Worm (Caenorhabditis elegans) whole organism, early embryonic: ENCODE results near the gene smex-2.

Source experiments
- B0310.2 ChIP-seq: sonication (generic microtip); optimal IDR thresholded peaks from 2 replicates; lab custom pipeline; 2016; ENCODE audit warnings: mild to moderate bottlenecking, missing genetic modification characterization, missing compliant biosample characterization
- F13C5.2 ChIP-seq: sonication (generic microtip); optimal IDR thresholded peaks from 2 replicates; lab custom pipeline; 2017; ENCODE audit warnings: mild to moderate bottlenecking, missing genetic modification characterization, inconsistent platforms, missing compliant biosample characterization
- aly-1 ChIP-seq: sonication (generic microtip); optimal IDR thresholded peaks from 2 replicates; lab custom pipeline; 2016; ENCODE audit warnings: missing genetic modification characterization, missing compliant biosample characterization
- ama-1 ChIP-seq: fragments of 150-350 bp; optimal IDR thresholded peaks from 2 replicates; lab custom pipeline; 2014
- ceh-13 ChIP-seq: fragments of 200-800 bp; sonication (Bioruptor generic); optimal IDR thresholded peaks from 2 replicates; lab custom pipeline; 2018; ENCODE audit warnings: mild to moderate bottlenecking, missing genetic modification characterization, missing compliant biosample characterization
- ceh-36 ChIP-seq: sonication (generic microtip); optimal IDR thresholded peaks from 2 replicates; lab custom pipeline; 2016; ENCODE audit warnings: missing genetic modification characterization, inconsistent platforms, missing compliant biosample characterization
- ets-7 ChIP-seq: sonication (generic microtip); optimal IDR thresholded peaks from 2 replicates; lab custom pipeline; 2016; ENCODE audit warnings: missing genotype, missing genetic modification characterization, missing compliant biosample characterization
- flt-1 ChIP-seq: fragments of 200-800 bp; sonication (Bioruptor generic); IDR thresholded peaks from 2 replicates; pipeline ENCODE4 v1.3.6; 2022; ENCODE audit warnings: missing genetic modification characterization, missing compliant biosample characterization
- hmbx-1 ChIP-seq: sonication (generic microtip); optimal IDR thresholded peaks from 2 replicates; lab custom pipeline; 2016; ENCODE audit warnings: mild to moderate bottlenecking, missing genetic modification characterization, missing compliant biosample characterization
- hmg-4 ChIP-seq: fragments of 200-800 bp; sonication (Bioruptor generic); optimal IDR thresholded peaks from 2 replicates; lab custom pipeline; 2018; ENCODE audit warnings: mild to moderate bottlenecking, missing genetic modification characterization, missing compliant biosample characterization
- hnd-1 ChIP-seq: sonication (generic microtip); optimal IDR thresholded peaks from 2 replicates; lab custom pipeline; 2016; ENCODE audit warnings: missing genetic modification characterization, missing compliant biosample characterization
- pes-1 ChIP-seq: fragments of 200-800 bp; sonication (Bioruptor generic); IDR thresholded peaks from 2 replicates; pipeline ENCODE4 v1.3.6; 2022; ENCODE audit warnings: missing genetic modification reagents, missing genetic modification characterization, missing compliant biosample characterization
- scrt-1 ChIP-seq: fragments of 200-800 bp; sonication (Bioruptor generic); IDR thresholded peaks from 2 replicates; pipeline ENCODE4 v1.3.6; 2022; ENCODE audit warnings: missing genetic modification characterization, missing compliant biosample characterization
- sea-1 ChIP-seq: fragments of 200-800 bp; sonication (Bioruptor generic); conservative IDR thresholded peaks from 2 replicates; pipeline ENCODE4 v1.3.6; 2022; ENCODE audit warnings: missing genetic modification characterization, missing compliant biosample characterization
- tbx-11 ChIP-seq: fragments of 200-800 bp; sonication (Bioruptor generic); IDR thresholded peaks from 2 replicates; pipeline ENCODE4 v1.3.6; 2022; ENCODE audit warnings: missing genetic modification characterization, missing compliant biosample characterization
- tbx-37 ChIP-seq: fragments of 200-800 bp; sonication (Bioruptor generic); conservative IDR thresholded peaks from 2 replicates; pipeline ENCODE4 v1.3.6; 2022; ENCODE audit warnings: missing genetic modification reagents, missing genetic modification characterization, missing compliant biosample characterization
- tra-4 ChIP-seq: sonication (generic microtip); optimal IDR thresholded peaks from 2 replicates; lab custom pipeline; 2017; ENCODE audit warnings: missing genetic modification characterization, missing compliant biosample characterization

smex-2 gene

ce11 chrX:2039358-2039757 lies at the start of gene smex-2:
Gene smex-2 (minus strand): TSS chrX:2039458.
- no peak for TF ChIP-seq flt-1 (GFP tag; lab: Robert Waterston, UW)

ce11 chrX:2087716-2088115 lies 48.5 kb upstream of the smex-2 start:
- TF ChIP-seq pes-1 (GFP tag; lab: Robert Waterston, UW) (no peak), hmbx-1 (tag; lab: Kevin White, UChicago) (no peak), B0310.2 (tag; lab: Kevin White, UChicago) (no peak), ama-1 (lab: Kevin White, UChicago) (no peak), ets-7 (tag; lab: Kevin White, UChicago) (no peak), F13C5.2 (tag; lab: Kevin White, UChicago) (no peak), ceh-36 (no peak), tra-4 (tag; lab: Kevin White, UChicago) (no peak)

- no peak for TF ChIP-seq pes-1 (GFP tag; lab: Robert Waterston, UW)
Observed at ce11 chrX:2085494-2085893, 46.2 kb upstream of the smex-2 start.

ce11 chrX:2084988-2085387 lies 45.7 kb upstream of the smex-2 start, which contains the start of gene F49H12.2:
Gene F49H12.2 (plus strand): TSS chrX:2085288.
- TF ChIP-seq flt-1 (GFP tag; lab: Robert Waterston, UW), result no peak
- no peak for TF ChIP-seq ets-7 (tag; lab: Kevin White, UChicago)
- TF ChIP-seq hmbx-1 (tag; lab: Kevin White, UChicago), result no peak
- no peak for TF ChIP-seq F13C5.2 (tag; lab: Kevin White, UChicago)
- no peak for TF ChIP-seq ama-1 (lab: Kevin White, UChicago)
- no peak for TF ChIP-seq hmg-4 (GFP tag; lab: Kevin White, UChicago)
- TF ChIP-seq tra-4 (tag; lab: Kevin White, UChicago), result no peak
- TF ChIP-seq B0310.2 (tag; lab: Kevin White, UChicago), result no peak
- TF ChIP-seq ceh-36, result no peak
- no peak for TF ChIP-seq sea-1 (GFP tag; lab: Robert Waterston, UW)
- TF ChIP-seq pes-1 (GFP tag; lab: Robert Waterston, UW), result no peak
- TF ChIP-seq aly-1, result no peak
- no peak for TF ChIP-seq ceh-13
- TF ChIP-seq scrt-1 (GFP tag; lab: Robert Waterston, UW), result no peak
- TF ChIP-seq tbx-37 (GFP tag; lab: Robert Waterston, UW), result no peak
- no peak for TF ChIP-seq hnd-1 (tag; lab: Kevin White, UChicago)
- no peak for TF ChIP-seq tbx-11 (GFP tag; lab: Robert Waterston, UW)

- TF ChIP-seq scrt-1 (GFP tag; lab: Robert Waterston, UW), result no peak
Observed at ce11 chrX:2084019-2084418, 44.8 kb upstream of the smex-2 start, which contains the start of gene F49H12.3. Gene F49H12.3 (plus strand): TSS chrX:2084375.

ce11 chrX:2079536-2079935 lies 40.3 kb upstream of the smex-2 start, which contains the start of gene F49H12.4:
Gene F49H12.4 (plus strand): TSS chrX:2079836.
- TF ChIP-seq tra-4 (tag; lab: Kevin White, UChicago), result no peak
- no peak for TF ChIP-seq F13C5.2 (tag; lab: Kevin White, UChicago)
- TF ChIP-seq ama-1 (lab: Kevin White, UChicago), result no peak
- TF ChIP-seq hmg-4 (GFP tag; lab: Kevin White, UChicago), result no peak

- TF ChIP-seq hmg-4 (GFP tag; lab: Kevin White, UChicago) (no peak), tra-4 (tag; lab: Kevin White, UChicago) (no peak), hnd-1 (tag; lab: Kevin White, UChicago) (no peak), B0310.2 (tag; lab: Kevin White, UChicago) (no peak), ets-7 (tag; lab: Kevin White, UChicago) (no peak), aly-1 (no peak), ceh-36 (no peak), tbx-11 (GFP tag; lab: Robert Waterston, UW) (no peak), pes-1 (GFP tag; lab: Robert Waterston, UW) (no peak), sea-1 (GFP tag; lab: Robert Waterston, UW) (no peak), scrt-1 (GFP tag; lab: Robert Waterston, UW) (no peak), tbx-37 (GFP tag; lab: Robert Waterston, UW) (no peak), flt-1 (GFP tag; lab: Robert Waterston, UW) (no peak)
Observed at ce11 chrX:2078822-2079221, 39.6 kb upstream of the smex-2 start.

- no peak for TF ChIP-seq hmg-4 (GFP tag; lab: Kevin White, UChicago)
- TF ChIP-seq ceh-13, result no peak
- no peak for TF ChIP-seq ets-7 (tag; lab: Kevin White, UChicago)
Observed at ce11 chrX:2075169-2075568, 35.9 kb upstream of the smex-2 start.

- TF ChIP-seq ceh-36, result no peak
- TF ChIP-seq hmg-4 (GFP tag; lab: Kevin White, UChicago), result no peak
- TF ChIP-seq F13C5.2 (tag; lab: Kevin White, UChicago), result no peak
- no peak for TF ChIP-seq tra-4 (tag; lab: Kevin White, UChicago)
- no peak for TF ChIP-seq hnd-1 (tag; lab: Kevin White, UChicago)
- no peak for TF ChIP-seq hmbx-1 (tag; lab: Kevin White, UChicago)
- no peak for TF ChIP-seq flt-1 (GFP tag; lab: Robert Waterston, UW)
- TF ChIP-seq sea-1 (GFP tag; lab: Robert Waterston, UW), result no peak
- no peak for TF ChIP-seq pes-1 (GFP tag; lab: Robert Waterston, UW)
- TF ChIP-seq B0310.2 (tag; lab: Kevin White, UChicago), result no peak
- TF ChIP-seq tbx-37 (GFP tag; lab: Robert Waterston, UW), result no peak
- no peak for TF ChIP-seq ceh-13
- TF ChIP-seq ama-1 (lab: Kevin White, UChicago), result no peak
- TF ChIP-seq tbx-11 (GFP tag; lab: Robert Waterston, UW), result no peak
- no peak for TF ChIP-seq ets-7 (tag; lab: Kevin White, UChicago)
- no peak for TF ChIP-seq aly-1
- TF ChIP-seq scrt-1 (GFP tag; lab: Robert Waterston, UW), result no peak
Observed at ce11 chrX:2074055-2074454, 34.8 kb upstream of the smex-2 start, which contains the start of gene txdc-12.2. Gene txdc-12.2 (plus strand): TSS chrX:2074450.
